Worm (Caenorhabditis elegans): ENCODE data around the gene F53A2.3.

DNA sequence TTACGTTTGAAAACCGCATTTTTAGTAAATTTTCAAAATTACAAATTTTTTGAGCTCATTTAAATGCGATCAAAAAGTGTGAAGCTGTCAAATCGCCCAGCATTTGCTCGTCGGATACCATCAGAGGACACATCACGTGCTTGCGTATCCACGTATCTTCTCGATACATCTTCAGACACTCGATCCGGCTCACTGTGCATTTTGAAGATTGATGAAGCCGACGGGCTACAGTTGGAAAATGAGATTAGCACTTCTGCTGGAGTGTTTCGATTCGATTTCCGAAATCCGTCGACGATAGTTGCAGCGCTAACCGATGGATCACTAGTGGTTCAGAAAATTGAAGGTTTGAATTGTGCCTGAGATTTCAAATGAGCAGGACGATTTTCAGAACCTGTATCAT, 24.5 kb downstream of the F53A2.3 start, which contains the start of gene dph-7:
- no peak for TF ChIP-seq nhr-67 (tag; optimal IDR thresholded peaks at IDR 0.05)
- no peak for TF ChIP-seq nhr-77 (tag; optimal IDR thresholded peaks at IDR 0.05)
- TF ChIP-seq skn-1 (tag; optimal IDR thresholded peaks at IDR 0.05), result no peak
- no peak for TF ChIP-seq ceh-9 (tag; optimal IDR thresholded peaks at IDR 0.05)
- TF ChIP-seq ZK546.5 (tag; optimal IDR thresholded peaks at IDR 0.05), result no peak
- no peak for TF ChIP-seq ceh-28 (tag; optimal IDR thresholded peaks at IDR 0.05)
- no peak for TF ChIP-seq mdl-1 (tag; optimal IDR thresholded peaks at IDR 0.05)
- no peak for TF ChIP-seq eor-1 (tag; optimal IDR thresholded peaks at IDR 0.05)
- TF ChIP-seq snpc-4 (tag; optimal IDR thresholded peaks at IDR 0.05), result no peak
